Worm (Caenorhabditis elegans): ENCODE results near the gene gst-9.

- TF ChIP-seq dpl-1 (GFP tag; optimal IDR thresholded peaks at IDR 0.05) (no peak), lsy-2 (tag; optimal IDR thresholded peaks at IDR 0.05) (peak in 1 of 2 experiments; percentile 58), skn-1 (tag; optimal IDR thresholded peaks at IDR 0.05) (no peak), T26A8.4 (GFP tag; IDR thresholded peaks at IDR 0.05) (no peak), nhr-10 (tag; optimal IDR thresholded peaks at IDR 0.05) (no peak), snpc-4 (tag; optimal IDR thresholded peaks at IDR 0.05) (no peak), ces-1 (GFP tag; optimal IDR thresholded peaks at IDR 0.05) (no peak)
These were observed 22.8 kb downstream of the gst-9 start, which contains the start of gene R05F9.11 for ce11 chrII:4914214-4914613.

Measured in whole organism, L4 larva.